Fruit fly (Drosophila melanogaster) whole organism, embryonic: ENCODE results near the gene zf30C.
A peak's percentile ranks its signal among the peaks of the same experiment; 100 is the strongest.

Experiments used
- Awh ChIP-seq: fragments of 200-800 bp; sonication (Bioruptor generic); IDR thresholded peaks from 2 replicates; pipeline ENCODE4, ENCODE4 v1.3.6; 2022; ENCODE audit warnings: missing biosample characterization, missing genetic modification characterization
- Bdp1 ChIP-seq: fragments of 200-800 bp; sonication (Bioruptor generic); optimal IDR thresholded peaks from 3 replicates; lab custom pipeline; 2016; ENCODE audit warnings: missing biosample characterization, missing genetic modification characterization
- Blimp-1 ChIP-seq: fragments of 200-800 bp; sonication (Bioruptor generic); optimal IDR thresholded peaks from 3 replicates; lab custom pipeline; 2018; ENCODE audit warnings: missing biosample characterization, missing genetic modification characterization, mild to moderate bottlenecking, moderate library complexity, missing genetic modification reagents
- C15 ChIP-seq: fragments of 200-800 bp; sonication (Bioruptor generic); IDR thresholded peaks from 3 replicates; pipeline ENCODE4 v1.3.6; 2022; ENCODE audit warnings: missing biosample characterization, missing genetic modification characterization
- CG10565 ChIP-seq: fragments of 200-800 bp; sonication (Bioruptor generic); optimal IDR thresholded peaks from 3 replicates; lab custom pipeline; 2016; ENCODE audit warnings: missing biosample characterization, mild to moderate bottlenecking, missing genetic modification characterization
- CG12659 ChIP-seq: fragments of 200-800 bp; sonication (Bioruptor generic); optimal IDR thresholded peaks from 3 replicates; lab custom pipeline; 2017; ENCODE audit warnings: mild to moderate bottlenecking, missing biosample characterization, missing genetic modification reagents, missing genetic modification characterization
- CG17568 ChIP-seq: fragments of 200-800 bp; sonication (Bioruptor generic); optimal IDR thresholded peaks from 2 replicates; lab custom pipeline; 2018; ENCODE audit warnings: missing biosample characterization, mild to moderate bottlenecking, missing genetic modification characterization, moderate library complexity
- CG18764 ChIP-seq: fragments of 200-800 bp; sonication (Bioruptor generic); optimal IDR thresholded peaks from 3 replicates; lab custom pipeline; 2016; ENCODE audit warnings: missing biosample characterization, missing genetic modification characterization
- CG30403 ChIP-seq: fragments of 200-800 bp; sonication (Bioruptor generic); optimal IDR thresholded peaks from 3 replicates; lab custom pipeline; 2016; ENCODE audit warnings: missing biosample characterization, missing genetic modification characterization
- CG30431 ChIP-seq: fragments of 200-800 bp; sonication (Bioruptor generic); optimal IDR thresholded peaks from 2 replicates; lab custom pipeline; 2017; ENCODE audit warnings: missing biosample characterization, missing genetic modification characterization
- CG31365 ChIP-seq: fragments of 200-800 bp; sonication (Bioruptor generic); optimal IDR thresholded peaks from 2 replicates; lab custom pipeline; 2018; ENCODE audit warnings: missing biosample characterization, mild to moderate bottlenecking, missing genetic modification characterization
- CG31388 ChIP-seq: fragments of 200-800 bp; sonication (Bioruptor generic); optimal IDR thresholded peaks from 2 replicates; lab custom pipeline; 2016; ENCODE audit warnings: missing biosample characterization, missing genetic modification characterization
- CG3163 ChIP-seq: fragments of 200-800 bp; sonication (Bioruptor generic); optimal IDR thresholded peaks from 3 replicates; lab custom pipeline; 2016; ENCODE audit warnings: missing biosample characterization, missing genetic modification characterization
- CG3407 ChIP-seq: fragments of 200-800 bp; sonication (Bioruptor generic); optimal IDR thresholded peaks from 2 replicates; lab custom pipeline; 2018; ENCODE audit warnings: missing biosample characterization, mild to moderate bottlenecking, missing genetic modification characterization
- CG3838 ChIP-seq: fragments of 200-800 bp; sonication (Bioruptor generic); optimal IDR thresholded peaks from 3 replicates; lab custom pipeline; 2016; ENCODE audit warnings: missing biosample characterization, missing genetic modification characterization
- CG4707 ChIP-seq: fragments of 200-800 bp; sonication (Bioruptor generic); optimal IDR thresholded peaks from 2 replicates; lab custom pipeline; 2018; ENCODE audit warnings: missing biosample characterization, mild to moderate bottlenecking, missing genetic modification characterization, moderate library complexity
- CG4854 ChIP-seq: fragments of 200-800 bp; sonication (Bioruptor generic); optimal IDR thresholded peaks from 2 replicates; lab custom pipeline; 2016; ENCODE audit warnings: missing biosample characterization, missing genetic modification characterization, inconsistent platforms
- CG7745 ChIP-seq: fragments of 200-800 bp; sonication (Bioruptor generic); optimal IDR thresholded peaks from 2 replicates; lab custom pipeline; 2018; ENCODE audit warnings: missing biosample characterization, mild to moderate bottlenecking, missing genetic modification characterization, moderate library complexity
- CG7786 ChIP-seq: fragments of 200-800 bp; sonication (Bioruptor generic); optimal IDR thresholded peaks from 2 replicates; lab custom pipeline; 2016; ENCODE audit warnings: missing biosample characterization, missing genetic modification characterization
- CG7928 ChIP-seq: fragments of 200-800 bp; sonication (Bioruptor generic); optimal IDR thresholded peaks from 2 replicates; lab custom pipeline; 2017; ENCODE audit warnings: missing biosample characterization, mild to moderate bottlenecking, missing genetic modification characterization
- CG7963 ChIP-seq: fragments of 200-800 bp; sonication (Bioruptor generic); IDR thresholded peaks from 3 replicates; pipeline ENCODE4 v1.3.6; 2022; ENCODE audit warnings: missing biosample characterization, missing genetic modification characterization; ENCODE audit not compliant: partially characterized antibody
- D19A ChIP-seq: fragments of 200-800 bp; optimal IDR thresholded peaks from 3 replicates; lab custom pipeline; 2019; ENCODE audit warnings: missing biosample characterization, mild to moderate bottlenecking, missing genetic modification characterization, moderate library complexity
- Dip2 ChIP-seq: fragments of 200-800 bp; sonication (Bioruptor generic); IDR thresholded peaks from 2 replicates; pipeline ENCODE4 v1.3.6; 2022; ENCODE audit warnings: missing biosample characterization, missing genetic modification characterization
- Dp ChIP-seq: fragments of 200-800 bp; sonication (Bioruptor generic); optimal IDR thresholded peaks from 2 replicates; lab custom pipeline; 2018; ENCODE audit warnings: missing biosample characterization, mild to moderate bottlenecking, missing genetic modification characterization, moderate library complexity
- E2f2 ChIP-seq: fragments of 200-800 bp; sonication (Bioruptor generic); IDR thresholded peaks from 2 replicates; pipeline ENCODE4 v1.3.6; 2022; ENCODE audit warnings: missing biosample characterization, missing genetic modification characterization
- Ets97D ChIP-seq: fragments of 200-800 bp; sonication (Bioruptor generic); optimal IDR thresholded peaks from 3 replicates; lab custom pipeline; 2016; ENCODE audit warnings: missing biosample characterization, missing genetic modification characterization
- HLH54F ChIP-seq: fragments of 200-800 bp; sonication (Bioruptor generic); optimal IDR thresholded peaks from 3 replicates; lab custom pipeline; 2016; ENCODE audit warnings: missing biosample characterization, missing genetic modification characterization
- Hand ChIP-seq: fragments of 200-800 bp; sonication (Bioruptor generic); optimal IDR thresholded peaks from 2 replicates; lab custom pipeline; 2017; ENCODE audit warnings: mild to moderate bottlenecking, missing biosample characterization, missing genetic modification reagents, missing genetic modification characterization
- MESR4 ChIP-seq: fragments of 200-800 bp; sonication (Bioruptor generic); optimal IDR thresholded peaks from 2 replicates; lab custom pipeline; 2018; ENCODE audit warnings: missing biosample characterization, mild to moderate bottlenecking, missing genetic modification characterization, moderate library complexity
- Scr ChIP-seq: fragments of 200-800 bp; sonication (Bioruptor generic); IDR thresholded peaks from 2 replicates; pipeline ENCODE4 v1.3.6; 2022; ENCODE audit warnings: missing biosample characterization, missing genetic modification characterization; ENCODE audit not compliant: partially characterized antibody
- Sox100B ChIP-seq: fragments of 200-800 bp; sonication (Bioruptor generic); optimal IDR thresholded peaks from 3 replicates; lab custom pipeline; 2018; ENCODE audit warnings: missing biosample characterization, mild to moderate bottlenecking, missing genetic modification characterization
- Sry-δ ChIP-seq: fragments of 200-800 bp; sonication (Bioruptor generic); optimal IDR thresholded peaks from 2 replicates; lab custom pipeline; 2016; ENCODE audit warnings: missing biosample characterization, missing genetic modification characterization
- ap ChIP-seq: fragments of 200-800 bp; sonication (Bioruptor generic); IDR thresholded peaks from 2 replicates; pipeline ENCODE4 v1.3.6; 2022; ENCODE audit warnings: missing biosample characterization, missing genetic modification characterization
- ara ChIP-seq: fragments of 200-800 bp; sonication (Bioruptor generic); IDR thresholded peaks from 2 replicates; pipeline ENCODE4 v1.3.6; 2022; ENCODE audit warnings: missing biosample characterization, missing genetic modification characterization
- ash1 ChIP-seq: fragments of 200-800 bp; sonication (Bioruptor generic); optimal IDR thresholded peaks from 2 replicates; lab custom pipeline; 2018; ENCODE audit warnings: missing biosample characterization, mild to moderate bottlenecking, missing genetic modification characterization
- cas ChIP-seq: fragments of 200-800 bp; sonication (Bioruptor generic); IDR thresholded peaks from 2 replicates; pipeline ENCODE4 v1.3.6; 2022; ENCODE audit warnings: missing biosample characterization, missing genetic modification characterization
- caup ChIP-seq: fragments of 200-800 bp; sonication (Bioruptor generic); optimal IDR thresholded peaks from 3 replicates; lab custom pipeline; 2017; ENCODE audit warnings: missing biosample characterization, mild to moderate bottlenecking, missing genetic modification characterization, moderate library complexity; ENCODE audit not compliant: severe bottlenecking
- crol ChIP-seq: fragments of 200-800 bp; sonication (Bioruptor generic); IDR thresholded peaks from 2 replicates; pipeline ENCODE4 v1.3.6; 2022; ENCODE audit warnings: missing biosample characterization, missing genetic modification characterization
- fd3F ChIP-seq: fragments of 200-800 bp; sonication (Bioruptor generic); optimal IDR thresholded peaks from 2 replicates; lab custom pipeline; 2018; ENCODE audit warnings: missing biosample characterization, mild to moderate bottlenecking, missing genetic modification characterization, moderate library complexity
- grn ChIP-seq: fragments of 200-800 bp; sonication (Bioruptor generic); optimal IDR thresholded peaks from 3 replicates; lab custom pipeline; 2017; ENCODE audit warnings: missing biosample characterization, missing genetic modification characterization
- hb ChIP-seq: fragments of 200-800 bp; sonication (Bioruptor generic); IDR thresholded peaks from 3 replicates; pipeline ENCODE4 v1.3.6; 2022; ENCODE audit warnings: missing biosample characterization, missing genetic modification characterization; ENCODE audit not compliant: partially characterized antibody
- hkb ChIP-seq, 2 experiments: fragments of 200-800 bp in 1 of 2; fragments of >200 bp in 1 of 2; sonication (Bioruptor generic) in 1 of 2; IDR thresholded peaks in 1 of 2; optimal IDR thresholded peaks in 1 of 2; 2 replicates each; pipeline versions ENCODE4 v1.3.6 to Lab custom; 2017 to 2022; ENCODE audit warnings: missing biosample characterization in 1 of 2, missing genetic modification characterization in 1 of 2
- jumu ChIP-seq: fragments of 200-800 bp; sonication (Bioruptor generic); optimal IDR thresholded peaks from 3 replicates; lab custom pipeline; 2016; ENCODE audit warnings: missing biosample characterization, missing genetic modification characterization
- lbe ChIP-seq: fragments of 200-800 bp; sonication (Bioruptor generic); optimal IDR thresholded peaks from 2 replicates; lab custom pipeline; 2016; ENCODE audit warnings: missing biosample characterization, mild to moderate bottlenecking, missing genetic modification characterization
- nmo ChIP-seq: fragments of 200-800 bp; sonication (Bioruptor generic); optimal IDR thresholded peaks from 2 replicates; lab custom pipeline; 2018; ENCODE audit warnings: missing biosample characterization, mild to moderate bottlenecking, missing genetic modification characterization, moderate library complexity
- pum ChIP-seq: fragments of 200-800 bp; sonication (Bioruptor generic); optimal IDR thresholded peaks from 2 replicates; lab custom pipeline; 2016; ENCODE audit warnings: missing biosample characterization, missing genetic modification characterization
- schlank ChIP-seq: fragments of 200-800 bp; sonication (Bioruptor generic); optimal IDR thresholded peaks from 2 replicates; lab custom pipeline; 2018; ENCODE audit warnings: missing biosample characterization, mild to moderate bottlenecking, missing genetic modification characterization
- scrt ChIP-seq: fragments of 200-800 bp; sonication (Bioruptor generic); optimal IDR thresholded peaks from 2 replicates; lab custom pipeline; 2018; ENCODE audit warnings: missing biosample characterization, mild to moderate bottlenecking, missing genetic modification characterization, moderate library complexity
- sim ChIP-seq: fragments of 200-800 bp; sonication (Bioruptor generic); IDR thresholded peaks from 2 replicates; pipeline ENCODE4 v1.3.6; 2022; ENCODE audit warnings: missing biosample characterization, missing genetic modification characterization
- slp2 ChIP-seq: fragments of 200-800 bp; sonication (Bioruptor generic); optimal IDR thresholded peaks from 2 replicates; lab custom pipeline; 2016; ENCODE audit warnings: missing biosample characterization, missing genetic modification characterization
- stwl ChIP-seq: fragments of 200-800 bp; sonication (Bioruptor generic); optimal IDR thresholded peaks from 3 replicates; lab custom pipeline; 2018; ENCODE audit warnings: missing biosample characterization, mild to moderate bottlenecking, missing genetic modification characterization, moderate library complexity

The zf30C gene

dm6 chr2L:9790535-9790992 lies 32.4 kb downstream of the zf30C start, which contains the start of gene CG4036 (continued):
- no peak for TF ChIP-seq C15 (GFP tag; lab: Robert Waterston, UW)
- TF ChIP-seq ara (GFP tag; lab: Robert Waterston, UW) = no peak
- TF ChIP-seq schlank = no peak
- TF ChIP-seq stwl (tag; lab: Kevin White, UChicago) = peak; percentile 85
- no peak for TF ChIP-seq Hand
- TF ChIP-seq crol (GFP tag; lab: Robert Waterston, UW) = no peak
- peak; percentile 33; the same call in 1 of the 2 replicates for TF ChIP-seq Scr (GFP tag; lab: Robert Waterston, UW)
- TF ChIP-seq Blimp-1 = no peak
- no peak for TF ChIP-seq HLH54F (GFP tag; lab: Kevin White, UChicago)
- no peak for TF ChIP-seq ap
- no peak for TF ChIP-seq CG30403
- TF ChIP-seq CG7963 (GFP tag; lab: Robert Waterston, UW) = no peak
- no peak for TF ChIP-seq scrt
- TF ChIP-seq grn = no peak
- no peak for TF ChIP-seq CG4707 (GFP tag; lab: Kevin White, UChicago)
- TF ChIP-seq CG10565 (GFP tag; lab: Kevin White, UChicago) = no peak
- no peak for TF ChIP-seq ash1
- no peak for TF ChIP-seq CG31388 (GFP tag; lab: Kevin White, UChicago)
- no peak for TF ChIP-seq CG3838 (GFP tag; lab: Kevin White, UChicago)
- TF ChIP-seq jumu (GFP tag; lab: Kevin White, UChicago) = no peak
- no peak for TF ChIP-seq Sox100B (GFP tag; lab: Kevin White, UChicago)
- TF ChIP-seq pum (GFP tag; lab: Kevin White, UChicago) = no peak
- TF ChIP-seq slp2 (GFP tag; lab: Kevin White, UChicago) = no peak
- TF ChIP-seq D19A (tag; lab: Kevin White, UChicago) = no peak
- no peak for TF ChIP-seq hb (GFP tag; lab: Robert Waterston, UW)
- no peak for TF ChIP-seq fd3F (GFP tag; lab: Kevin White, UChicago)
- peak; percentile 65 for TF ChIP-seq Ets97D
- TF ChIP-seq CG17568 = no peak
- TF ChIP-seq nmo = peak; percentile 45
- TF ChIP-seq Awh (GFP tag; lab: Robert Waterston, UW) = no peak
- TF ChIP-seq CG4854 (GFP tag; lab: Kevin White, UChicago) = no peak
- TF ChIP-seq CG12659 (GFP tag; lab: Kevin White, UChicago) = peak; percentile 62
- TF ChIP-seq CG31365 (tag; lab: Kevin White, UChicago) = no peak
- TF ChIP-seq lbe (GFP tag; lab: Kevin White, UChicago) = peak; percentile 13
- no peak for TF ChIP-seq Dip2 (GFP tag; lab: Robert Waterston, UW)
- peak; percentile 41 for TF ChIP-seq Dp (GFP tag; lab: Kevin White, UChicago)
- TF ChIP-seq CG7745 (tag; lab: Kevin White, UChicago) = no peak
- peak; percentile 27 for TF ChIP-seq hkb (optimal IDR thresholded peaks at IDR 0.05; lab: Kevin White, UChicago)
- no peak for TF ChIP-seq hkb (GFP tag; IDR thresholded peaks at IDR 0.05; lab: Robert Waterston, UW)
- TF ChIP-seq CG3407 (GFP tag; lab: Kevin White, UChicago) = no peak
- TF ChIP-seq Bdp1 = no peak
- no peak for TF ChIP-seq CG7786 (GFP tag; lab: Kevin White, UChicago)
- TF ChIP-seq CG18764 (GFP tag; lab: Kevin White, UChicago) = no peak
- TF ChIP-seq MESR4 (GFP tag; lab: Kevin White, UChicago) = peak; percentile 91
- TF ChIP-seq caup (GFP tag; lab: Kevin White, UChicago) = no peak
- TF ChIP-seq Sry-δ = peak; percentile 36
- TF ChIP-seq cas (GFP tag; lab: Robert Waterston, UW) = no peak
- no peak for TF ChIP-seq sim (GFP tag; lab: Robert Waterston, UW)
- TF ChIP-seq CG7928 (GFP tag; lab: Kevin White, UChicago) = no peak
- peak; percentile 51; the same call in 1 of the 2 replicates for TF ChIP-seq E2f2
- TF ChIP-seq CG30431 (GFP tag; lab: Kevin White, UChicago) = no peak
- no peak for TF ChIP-seq CG3163 (GFP tag; lab: Kevin White, UChicago)
